Fruit fly (Drosophila melanogaster) whole organism: ENCODE results near the gene Zdhhc8.

Experiments used
- CG8478 ChIP-seq: fragments of >200 bp; optimal IDR thresholded peaks from 2 replicates; lab custom pipeline; 2018; ENCODE audit warnings: inconsistent platforms
- Dll ChIP-seq: fragments of >200 bp; optimal IDR thresholded peaks from 2 replicates; lab custom pipeline; 2017
- EcR ChIP-seq, 2 experiments: fragments of >200 bp; optimal IDR thresholded peaks; 2 replicates each; lab custom pipeline; 2017; ENCODE audit warnings: missing biosample characterization in 2 of 2, missing genetic modification characterization in 2 of 2, missing genetic modification reagents in 2 of 2
- pan ChIP-seq: fragments of >200 bp; optimal IDR thresholded peaks from 2 replicates; lab custom pipeline; 2017
- psq ChIP-seq: fragments of >200 bp; optimal IDR thresholded peaks from 2 replicates; lab custom pipeline; 2017
- usp ChIP-seq: fragments of >200 bp; optimal IDR thresholded peaks from 2 replicates; lab custom pipeline; 2017; ENCODE audit warnings: missing biosample characterization, missing genetic modification characterization, mixed read lengths

The Zdhhc8 gene

dm6 chrX:9355996-9356708, at the start of gene Zdhhc8, which contains the start of gene BCL7-like:
Gene Zdhhc8 (minus strand): TSS chrX:9356227.
Gene BCL7-like (plus strand): TSS chrX:9356634.
- no peak for TF ChIP-seq usp
- no peak for TF ChIP-seq CG8478
- no peak for TF ChIP-seq pan (lab: Kevin White, UChicago)
- no peak for TF ChIP-seq Dll (lab: Kevin White, UChicago)
- TF ChIP-seq psq (lab: Kevin White, UChicago) = no peak
- TF ChIP-seq EcR (GFP tag; optimal IDR thresholded peaks at IDR 0.05; lab: Kevin White, UChicago) = no peak

DNA sequence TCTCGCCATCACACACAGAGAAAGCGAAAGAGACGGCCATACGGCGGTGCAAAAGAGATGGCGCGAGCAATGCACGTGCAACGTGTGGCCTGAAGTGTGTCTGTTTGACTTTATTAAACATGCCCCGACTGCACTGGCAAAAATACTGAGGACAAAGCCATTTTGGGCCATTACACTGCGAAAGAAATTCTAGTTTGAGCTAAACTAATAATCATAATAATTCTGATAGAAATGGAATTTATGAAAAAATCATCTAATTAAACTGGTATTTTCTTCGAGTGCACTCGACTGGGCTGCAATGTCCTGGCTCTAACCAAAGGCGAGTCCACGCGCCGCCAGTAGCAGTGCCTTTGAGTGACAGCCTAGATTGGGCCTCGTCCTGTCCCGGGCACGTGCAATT, 45.0 kb upstream of the Zdhhc8 start:
- no peak for TF ChIP-seq pan (lab: Kevin White, UChicago)
- TF ChIP-seq EcR (GFP tag; optimal IDR thresholded peaks at IDR 0.05; lab: Kevin White, UChicago) = no peak
- no peak for TF ChIP-seq CG8478
- TF ChIP-seq usp = no peak
- no peak for TF ChIP-seq Dll (lab: Kevin White, UChicago)
- TF ChIP-seq psq (lab: Kevin White, UChicago) = no peak

DNA sequence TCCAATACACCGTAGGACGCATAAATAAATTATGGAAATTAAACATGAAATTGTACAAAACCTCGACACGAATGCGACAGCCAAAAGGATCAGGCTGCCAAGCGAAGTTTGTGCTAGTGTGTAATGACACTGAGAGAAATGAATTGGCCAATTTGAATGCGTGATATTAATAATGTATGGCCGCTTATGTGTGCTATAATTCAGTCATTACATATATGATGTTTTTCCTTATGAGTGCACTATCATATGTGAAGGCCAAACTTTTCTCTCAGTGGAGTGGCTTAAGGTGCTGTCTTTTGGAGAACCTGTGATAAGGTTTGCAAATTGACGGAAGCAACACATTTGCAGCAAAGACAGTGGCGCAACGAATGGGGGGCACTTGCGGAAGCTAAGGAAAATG, 43.8 kb upstream of the Zdhhc8 start:
- TF ChIP-seq CG8478 = no peak
- no peak for TF ChIP-seq usp
- TF ChIP-seq EcR (GFP tag; optimal IDR thresholded peaks at IDR 0.05; lab: Kevin White, UChicago) = no peak
- TF ChIP-seq psq (lab: Kevin White, UChicago) = no peak
- no peak for TF ChIP-seq pan (lab: Kevin White, UChicago)
- no peak for TF ChIP-seq Dll (lab: Kevin White, UChicago)

DNA sequence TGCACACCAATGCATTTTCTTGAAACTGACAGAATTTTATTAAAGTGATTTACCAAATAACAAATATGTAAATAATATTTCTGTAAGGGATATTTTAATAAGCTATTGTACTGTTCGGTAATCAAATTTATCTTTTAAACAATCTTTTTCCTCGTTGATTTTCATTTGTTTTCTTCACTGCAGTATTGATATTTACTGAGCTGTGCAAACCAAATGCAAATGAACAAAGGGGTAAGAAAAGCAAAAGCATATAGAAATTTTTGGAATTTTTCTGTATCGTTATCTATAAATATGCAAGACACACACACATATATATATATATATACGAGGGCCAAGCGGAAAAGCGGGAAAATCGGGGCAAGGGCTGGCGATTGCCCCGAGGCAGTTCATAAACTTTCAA, 38.9 kb upstream of the Zdhhc8 start:
- TF ChIP-seq Dll (lab: Kevin White, UChicago) = no peak
- no peak for TF ChIP-seq usp
- TF ChIP-seq pan (lab: Kevin White, UChicago) = no peak

- no peak for TF ChIP-seq Dll (lab: Kevin White, UChicago)
- no peak for TF ChIP-seq pan (lab: Kevin White, UChicago)
- TF ChIP-seq EcR (GFP tag; optimal IDR thresholded peaks at IDR 0.05; lab: Kevin White, UChicago) = no peak
- TF ChIP-seq CG8478 = no peak
- no peak for TF ChIP-seq usp
- no peak for TF ChIP-seq psq (lab: Kevin White, UChicago)
Measured at dm6 chrX:9394358-9394757, 38.3 kb upstream of the Zdhhc8 start.

DNA sequence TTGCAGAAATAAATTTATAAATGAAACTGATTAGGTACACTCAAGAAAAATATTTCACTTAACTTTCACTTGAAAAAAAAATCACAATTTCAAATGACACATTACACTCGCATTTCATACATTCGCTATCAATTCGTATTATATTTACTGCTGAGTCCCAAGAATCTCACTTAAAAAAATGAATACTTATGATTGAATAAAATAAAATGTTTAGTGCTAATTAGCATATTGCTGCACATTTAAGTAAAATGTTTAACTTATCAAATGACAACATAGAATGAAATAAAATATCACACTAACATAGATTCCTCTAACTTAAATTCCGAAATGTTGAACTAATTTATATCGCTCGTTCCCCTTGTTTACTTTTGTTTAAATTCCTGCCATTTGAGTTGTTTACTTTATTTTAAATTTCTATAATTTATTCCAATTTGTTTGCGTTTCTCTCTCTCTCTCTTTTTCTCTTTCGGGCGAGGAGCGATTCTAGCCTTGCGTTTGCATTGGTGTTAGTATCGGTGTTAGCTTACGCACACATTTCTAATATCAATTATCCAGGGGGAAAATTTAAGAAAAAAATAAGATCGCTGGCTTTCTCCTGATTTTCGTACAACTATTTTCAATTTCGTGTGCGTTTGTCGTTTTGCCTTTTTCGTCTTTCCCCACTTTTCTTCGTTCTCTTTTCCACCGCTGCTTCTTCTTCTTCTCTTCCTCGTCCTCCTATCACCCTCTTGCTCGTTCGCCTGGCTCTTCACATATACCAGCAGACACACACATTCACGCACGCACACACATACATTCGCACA, 633 bp downstream of the Zdhhc8 start:
- TF ChIP-seq pan (lab: Kevin White, UChicago) = no peak
- no peak for TF ChIP-seq Dll (lab: Kevin White, UChicago)
- TF ChIP-seq usp = no peak
- no peak for TF ChIP-seq CG8478
- no peak for TF ChIP-seq psq (lab: Kevin White, UChicago)
- TF ChIP-seq EcR (GFP tag; optimal IDR thresholded peaks at IDR 0.05; lab: Kevin White, UChicago) = no peak

- no peak for TF ChIP-seq EcR (GFP tag; optimal IDR thresholded peaks at IDR 0.05; lab: Kevin White, UChicago)
- TF ChIP-seq pan (lab: Kevin White, UChicago) = no peak
- TF ChIP-seq psq (lab: Kevin White, UChicago) = no peak
- no peak for TF ChIP-seq CG8478
- no peak for TF ChIP-seq usp
- no peak for TF ChIP-seq Dll (lab: Kevin White, UChicago)
Measured at dm6 chrX:9354773-9355172, 1.3 kb downstream of the Zdhhc8 start.

DNA sequence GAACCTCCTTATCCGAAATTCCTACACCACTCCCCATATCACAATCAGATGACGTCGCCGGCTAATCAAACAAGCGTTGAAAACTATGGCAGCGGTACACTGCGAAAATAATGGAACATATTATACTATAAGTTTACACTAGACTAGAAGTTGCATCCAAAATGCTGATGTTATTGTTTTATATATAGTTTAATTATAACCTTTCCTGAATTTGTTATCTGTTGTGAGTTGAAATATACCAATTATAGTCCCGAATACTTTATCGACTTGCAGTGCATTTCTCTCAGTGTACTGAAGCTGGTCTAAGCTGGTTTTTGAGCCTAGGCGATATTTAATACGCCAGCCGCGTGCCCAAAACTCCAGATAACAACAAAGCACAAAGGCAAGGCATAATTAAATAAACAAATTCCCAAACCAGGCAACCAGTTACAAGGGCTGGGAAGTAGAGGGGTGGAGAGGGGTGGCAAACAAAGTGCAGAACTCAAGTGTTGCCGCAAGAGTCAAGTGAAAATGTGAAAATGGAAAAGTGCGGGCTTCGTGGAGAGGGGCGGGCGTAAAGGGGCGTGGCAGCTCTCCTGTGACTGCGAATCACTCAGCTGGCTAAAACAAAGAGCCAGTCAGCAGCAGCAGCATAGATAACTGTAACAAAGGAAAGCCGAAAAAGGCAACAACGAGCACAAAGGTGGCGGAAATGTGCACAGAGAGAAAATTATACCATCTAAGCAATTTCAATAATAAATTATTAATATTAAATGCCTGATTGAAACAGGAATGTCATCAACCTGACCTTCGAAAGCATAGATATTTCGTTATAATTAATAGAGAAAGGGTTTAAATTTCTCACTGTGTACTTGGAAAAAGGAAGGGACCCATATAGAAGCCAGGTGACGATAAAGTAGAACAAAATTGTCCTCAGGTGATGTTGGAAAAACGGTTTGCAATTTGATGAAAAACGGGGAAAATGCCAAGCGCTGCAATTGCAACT, 3.6 kb downstream of the Zdhhc8 start:
- TF ChIP-seq CG8478 = no peak
- no peak for TF ChIP-seq Dll (lab: Kevin White, UChicago)
- TF ChIP-seq EcR (GFP tag; optimal IDR thresholded peaks at IDR 0.05; lab: Kevin White, UChicago) = no peak
- TF ChIP-seq usp = no peak
- TF ChIP-seq pan (lab: Kevin White, UChicago) = no peak
- no peak for TF ChIP-seq psq (lab: Kevin White, UChicago)

- TF ChIP-seq EcR (GFP tag; optimal IDR thresholded peaks at IDR 0.05; lab: Kevin White, UChicago) (no peak), CG8478 (no peak), usp (no peak), psq (lab: Kevin White, UChicago) (no peak), Dll (lab: Kevin White, UChicago) (no peak), pan (lab: Kevin White, UChicago) (no peak)
Measured at dm6 chrX:9350309-9350708, 5.7 kb downstream of the Zdhhc8 start.

- no peak for TF ChIP-seq usp
- TF ChIP-seq EcR (GFP tag; optimal IDR thresholded peaks at IDR 0.05; lab: Kevin White, UChicago) = no peak
- no peak for TF ChIP-seq pan (lab: Kevin White, UChicago)
- TF ChIP-seq CG8478 = no peak
- TF ChIP-seq Dll (lab: Kevin White, UChicago) = no peak
- TF ChIP-seq psq (lab: Kevin White, UChicago) = no peak
Measured at dm6 chrX:9349224-9349623, 6.8 kb downstream of the Zdhhc8 start.

DNA sequence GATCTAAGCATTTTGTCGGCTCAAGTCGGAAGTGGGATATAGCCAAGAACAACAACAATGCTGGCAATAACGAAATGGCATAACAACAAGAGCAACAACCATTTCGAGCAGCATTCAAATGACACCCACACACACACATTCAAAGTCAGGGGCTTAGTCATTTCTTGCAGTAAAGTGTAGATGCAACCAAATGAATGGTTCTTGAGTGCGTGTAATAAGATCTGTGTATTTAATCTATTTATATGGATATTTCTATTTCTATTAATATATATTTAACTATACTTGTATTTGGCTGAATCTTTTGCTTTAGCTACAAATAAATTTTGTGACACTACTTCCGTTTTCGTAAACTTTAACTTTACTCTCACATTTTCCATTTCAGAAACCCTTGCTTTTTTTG, 8.3 kb downstream of the Zdhhc8 start:
- TF ChIP-seq EcR (GFP tag; optimal IDR thresholded peaks at IDR 0.05; lab: Kevin White, UChicago) (no peak), pan (lab: Kevin White, UChicago) (no peak), psq (lab: Kevin White, UChicago) (no peak), Dll (lab: Kevin White, UChicago) (no peak), usp (no peak), CG8478 (no peak)
